Worm (Caenorhabditis elegans) whole organism, midembryonic: Measurements from ENCODE around the gene F56C9.6.

Source experiments
- T22C8.4 ChIP-seq: fragments of 200-800 bp; sonication (Bioruptor generic); IDR thresholded peaks from 2 replicates; pipeline ENCODE4 v1.3.6; 2022; ENCODE audit warnings: missing genetic modification characterization, missing compliant biosample characterization
- cog-1 ChIP-seq: sonication (generic microtip); optimal IDR thresholded peaks from 2 replicates; lab custom pipeline; 2016; ENCODE audit warnings: missing genetic modification characterization, missing compliant biosample characterization
- flt-1 ChIP-seq: fragments of 200-800 bp; sonication (Bioruptor generic); IDR thresholded peaks from 2 replicates; pipeline ENCODE4 v1.3.6; 2022; ENCODE audit warnings: missing genetic modification characterization, missing compliant biosample characterization
- tab-1 ChIP-seq: fragments of 200-800 bp; sonication (Bioruptor generic); IDR thresholded peaks from 2 replicates; pipeline ENCODE4 v1.3.6; 2022; ENCODE audit warnings: missing genetic modification characterization, missing compliant biosample characterization
- ztf-23 ChIP-seq: fragments of 200-800 bp; sonication (Bioruptor generic); IDR thresholded peaks from 2 replicates; pipeline ENCODE4 v1.3.6; 2022; ENCODE audit warnings: missing genetic modification reagents, missing genetic modification characterization, missing compliant biosample characterization
- ztf-29 ChIP-seq: fragments of 200-800 bp; sonication (Bioruptor generic); IDR thresholded peaks from 2 replicates; pipeline ENCODE4 v1.3.6; 2022; ENCODE audit warnings: missing genetic modification reagents, missing genetic modification characterization, missing compliant biosample characterization

ce11 chrIII:7271083-7271482 is 39.5 kb downstream of the F56C9.6 start:
- TF ChIP-seq ztf-23 (GFP tag; lab: Robert Waterston, UW) (no peak), ztf-29 (GFP tag; lab: Robert Waterston, UW) (no peak), cog-1 (tag; lab: Kevin White, UChicago) (no peak), flt-1 (GFP tag; lab: Robert Waterston, UW) (no peak), tab-1 (no peak), T22C8.4 (GFP tag; lab: Robert Waterston, UW) (no peak)
